Worm (Caenorhabditis elegans) whole organism, early embryonic: Measurements from ENCODE around the gene fbxa-206.
"Not testable (repeated sequence)": the region's sequence is repeated elsewhere in the genome, so short reads cannot be mapped to it uniquely, and the experiment has no call there.

Experiments used
- B0310.2 ChIP-seq: sonication (generic microtip); optimal IDR thresholded peaks from 2 replicates; lab custom pipeline; 2016; ENCODE audit warnings: mild to moderate bottlenecking, missing genetic modification characterization, missing compliant biosample characterization
- F13C5.2 ChIP-seq: sonication (generic microtip); optimal IDR thresholded peaks from 2 replicates; lab custom pipeline; 2017; ENCODE audit warnings: mild to moderate bottlenecking, missing genetic modification characterization, inconsistent platforms, missing compliant biosample characterization
- aly-1 ChIP-seq: sonication (generic microtip); optimal IDR thresholded peaks from 2 replicates; lab custom pipeline; 2016; ENCODE audit warnings: missing genetic modification characterization, missing compliant biosample characterization
- ama-1 ChIP-seq: fragments of 150-350 bp; optimal IDR thresholded peaks from 2 replicates; lab custom pipeline; 2014
- ceh-13 ChIP-seq: fragments of 200-800 bp; sonication (Bioruptor generic); optimal IDR thresholded peaks from 2 replicates; lab custom pipeline; 2018; ENCODE audit warnings: mild to moderate bottlenecking, missing genetic modification characterization, missing compliant biosample characterization
- ceh-36 ChIP-seq: sonication (generic microtip); optimal IDR thresholded peaks from 2 replicates; lab custom pipeline; 2016; ENCODE audit warnings: missing genetic modification characterization, inconsistent platforms, missing compliant biosample characterization
- ets-7 ChIP-seq: sonication (generic microtip); optimal IDR thresholded peaks from 2 replicates; lab custom pipeline; 2016; ENCODE audit warnings: missing genotype, missing genetic modification characterization, missing compliant biosample characterization
- flt-1 ChIP-seq: fragments of 200-800 bp; sonication (Bioruptor generic); IDR thresholded peaks from 2 replicates; pipeline ENCODE4 v1.3.6; 2022; ENCODE audit warnings: missing genetic modification characterization, missing compliant biosample characterization
- hmbx-1 ChIP-seq: sonication (generic microtip); optimal IDR thresholded peaks from 2 replicates; lab custom pipeline; 2016; ENCODE audit warnings: mild to moderate bottlenecking, missing genetic modification characterization, missing compliant biosample characterization
- hmg-4 ChIP-seq: fragments of 200-800 bp; sonication (Bioruptor generic); optimal IDR thresholded peaks from 2 replicates; lab custom pipeline; 2018; ENCODE audit warnings: mild to moderate bottlenecking, missing genetic modification characterization, missing compliant biosample characterization
- hnd-1 ChIP-seq: sonication (generic microtip); optimal IDR thresholded peaks from 2 replicates; lab custom pipeline; 2016; ENCODE audit warnings: missing genetic modification characterization, missing compliant biosample characterization
- pes-1 ChIP-seq: fragments of 200-800 bp; sonication (Bioruptor generic); IDR thresholded peaks from 2 replicates; pipeline ENCODE4 v1.3.6; 2022; ENCODE audit warnings: missing genetic modification reagents, missing genetic modification characterization, missing compliant biosample characterization
- scrt-1 ChIP-seq: fragments of 200-800 bp; sonication (Bioruptor generic); IDR thresholded peaks from 2 replicates; pipeline ENCODE4 v1.3.6; 2022; ENCODE audit warnings: missing genetic modification characterization, missing compliant biosample characterization
- sea-1 ChIP-seq: fragments of 200-800 bp; sonication (Bioruptor generic); conservative IDR thresholded peaks from 2 replicates; pipeline ENCODE4 v1.3.6; 2022; ENCODE audit warnings: missing genetic modification characterization, missing compliant biosample characterization
- tbx-11 ChIP-seq: fragments of 200-800 bp; sonication (Bioruptor generic); IDR thresholded peaks from 2 replicates; pipeline ENCODE4 v1.3.6; 2022; ENCODE audit warnings: missing genetic modification characterization, missing compliant biosample characterization
- tbx-37 ChIP-seq: fragments of 200-800 bp; sonication (Bioruptor generic); conservative IDR thresholded peaks from 2 replicates; pipeline ENCODE4 v1.3.6; 2022; ENCODE audit warnings: missing genetic modification reagents, missing genetic modification characterization, missing compliant biosample characterization
- tra-4 ChIP-seq: sonication (generic microtip); optimal IDR thresholded peaks from 2 replicates; lab custom pipeline; 2017; ENCODE audit warnings: missing genetic modification characterization, missing compliant biosample characterization

The fbxa-206 gene

ce11 chrV:16950036-16950435, 31.8 kb upstream of the fbxa-206 start:
- TF ChIP-seq flt-1 (no peak), ets-7 (no peak), aly-1 (tag; lab: Kevin White, UChicago) (no peak), ama-1 (lab: Kevin White, UChicago) (no peak), tra-4 (no peak), hmbx-1 (tag; lab: Kevin White, UChicago) (no peak)

ce11 chrV:16949609-16950008, 31.3 kb upstream of the fbxa-206 start, which contains the start of gene fbxa-111:
fbxa-111 (minus strand) TSS chrV:16949709.
- not testable (repeated sequence) for TF ChIP-seq ceh-36 (tag; lab: Kevin White, UChicago); tra-4; hmg-4

ce11 chrV:16948011-16948410, 29.7 kb upstream of the fbxa-206 start, which contains the start of gene fbxa-112:
fbxa-112 (minus strand) TSS chrV:16948111.
- TF ChIP-seq scrt-1 (GFP tag; lab: Robert Waterston, UW); ceh-13 (GFP tag; lab: Kevin White, UChicago); tbx-11 (GFP tag; lab: Robert Waterston, UW): not testable (repeated sequence)

- TF ChIP-seq aly-1 (tag; lab: Kevin White, UChicago); ceh-36 (tag; lab: Kevin White, UChicago); ets-7: not testable (repeated sequence)
These were observed 20.5 kb upstream of the fbxa-206 start, which contains the start of gene fbxa-148 for ce11 chrV:16938731-16939130. fbxa-148 (plus strand) TSS chrV:16939031.

DNA sequence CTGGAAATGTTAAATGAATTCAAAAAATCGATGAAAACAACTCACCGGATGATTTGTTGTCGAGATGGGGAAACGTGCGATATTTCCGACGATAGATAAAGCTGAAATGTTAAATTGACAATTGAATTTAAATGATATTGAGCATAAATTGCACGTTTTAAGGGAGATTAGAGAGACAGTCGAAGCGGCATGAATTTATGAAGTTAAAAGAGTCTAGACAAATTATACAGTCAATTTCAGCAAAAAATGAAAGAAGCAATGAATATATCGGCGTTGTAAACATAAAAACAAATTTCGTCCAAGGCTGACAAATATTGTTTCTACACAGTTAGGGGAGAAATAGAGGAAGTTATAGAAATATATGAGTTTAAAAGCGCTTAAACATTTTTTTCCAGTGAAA, 9.1 kb upstream of the fbxa-206 start, which contains the start of gene Y102A5C.36:
Y102A5C.36 (minus strand) TSS at position 101 of the 400 bp plus-strand sequence.
- no peak for TF ChIP-seq ceh-13 (GFP tag; lab: Kevin White, UChicago)

DNA sequence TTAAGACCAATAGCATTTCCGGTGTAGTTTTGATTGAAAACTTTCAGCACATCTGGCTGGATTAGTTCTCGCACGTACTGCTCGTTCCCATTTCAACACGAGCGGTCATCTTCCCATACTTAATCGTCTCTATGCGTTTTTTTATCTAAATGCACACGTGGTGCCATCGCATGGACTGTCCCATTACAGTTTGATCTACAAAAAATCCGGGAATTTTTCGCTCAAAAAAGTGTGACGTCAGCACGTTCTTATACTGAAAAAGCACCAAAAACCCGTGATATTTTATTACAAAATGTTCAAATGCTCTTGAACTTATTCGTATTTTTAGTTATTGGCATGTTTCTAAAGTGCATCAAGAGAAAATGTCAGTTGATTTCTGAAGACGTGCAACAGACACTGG, 3.7 kb upstream of the fbxa-206 start, which contains the start of gene Y102A5C.4:
Y102A5C.4 (plus strand) TSS at position 301 of the 400 bp plus-strand sequence.
- no peak for TF ChIP-seq F13C5.2 (tag; lab: Kevin White, UChicago)
- no peak for TF ChIP-seq tbx-37 (GFP tag; lab: Robert Waterston, UW)
- no peak for TF ChIP-seq ceh-13 (GFP tag; lab: Kevin White, UChicago)
- TF ChIP-seq scrt-1 (GFP tag; lab: Robert Waterston, UW): no peak
- TF ChIP-seq aly-1 (tag; lab: Kevin White, UChicago): no peak
- TF ChIP-seq ceh-36 (tag; lab: Kevin White, UChicago): no peak
- no peak for TF ChIP-seq ama-1 (lab: Kevin White, UChicago)
- TF ChIP-seq ets-7: no peak

DNA sequence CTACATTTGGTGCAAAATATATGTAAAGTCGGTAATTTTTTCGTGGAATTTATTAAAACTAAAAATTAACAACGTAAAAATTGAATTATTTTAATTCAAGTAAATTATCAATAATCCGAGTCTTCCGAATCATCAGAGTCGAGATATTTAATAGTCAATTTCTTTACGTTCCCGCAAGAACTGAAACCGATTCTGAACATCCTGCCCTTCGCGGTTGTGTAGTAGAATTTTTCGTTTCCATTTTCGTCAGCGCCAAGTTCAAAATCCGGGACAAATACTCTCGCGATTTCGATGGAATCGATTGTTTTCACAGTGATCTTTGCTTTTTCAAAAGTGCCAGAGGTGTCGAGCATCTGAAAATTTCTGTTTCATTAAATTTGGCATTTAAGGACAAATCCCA, 1.4 kb upstream of the fbxa-206 start:
- TF ChIP-seq sea-1 (GFP tag; lab: Robert Waterston, UW): no peak
- no peak for TF ChIP-seq ceh-36 (tag; lab: Kevin White, UChicago)
- TF ChIP-seq ceh-13 (GFP tag; lab: Kevin White, UChicago): no peak
- no peak for TF ChIP-seq flt-1
- no peak for TF ChIP-seq hmbx-1 (tag; lab: Kevin White, UChicago)
- no peak for TF ChIP-seq B0310.2 (tag; lab: Kevin White, UChicago)
- no peak for TF ChIP-seq hmg-4
- TF ChIP-seq pes-1 (GFP tag; lab: Robert Waterston, UW): no peak
- no peak for TF ChIP-seq hnd-1 (tag; lab: Kevin White, UChicago)
- TF ChIP-seq F13C5.2 (tag; lab: Kevin White, UChicago): no peak
- TF ChIP-seq tbx-37 (GFP tag; lab: Robert Waterston, UW): no peak
- no peak for TF ChIP-seq aly-1 (tag; lab: Kevin White, UChicago)
- TF ChIP-seq ets-7: no peak
- TF ChIP-seq ama-1 (lab: Kevin White, UChicago): no peak
- TF ChIP-seq tbx-11 (GFP tag; lab: Robert Waterston, UW): no peak
- no peak for TF ChIP-seq scrt-1 (GFP tag; lab: Robert Waterston, UW)
- no peak for TF ChIP-seq tra-4

DNA sequence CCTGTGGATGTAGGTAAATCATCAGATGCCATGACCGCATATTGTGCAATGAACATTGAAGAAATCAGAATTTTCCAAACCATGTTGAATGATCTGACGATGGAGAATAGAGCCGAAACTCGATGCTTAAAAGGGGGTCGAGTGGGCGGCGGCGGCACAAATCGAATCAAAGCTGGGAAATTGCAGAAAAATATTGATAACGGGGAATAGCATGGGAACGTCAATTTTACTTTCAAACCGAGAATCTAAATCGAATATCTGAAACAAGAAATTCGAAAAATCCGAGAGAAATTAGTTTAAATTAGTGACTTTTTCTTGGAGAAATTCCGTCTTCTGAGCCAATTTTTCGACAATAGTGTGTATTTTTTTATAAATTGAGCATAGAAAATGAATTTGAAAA, 2.2 kb downstream of the fbxa-206 start, which contains the start of gene F09C6.10:
F09C6.10 (minus strand) TSS at position 101 of the 400 bp plus-strand sequence.
- no peak for TF ChIP-seq pes-1 (GFP tag; lab: Robert Waterston, UW)
- TF ChIP-seq ama-1 (lab: Kevin White, UChicago): no peak
- TF ChIP-seq tbx-11 (GFP tag; lab: Robert Waterston, UW): no peak
- no peak for TF ChIP-seq ets-7
- TF ChIP-seq hmg-4: no peak
- TF ChIP-seq ceh-13 (GFP tag; lab: Kevin White, UChicago): no peak
- no peak for TF ChIP-seq B0310.2 (tag; lab: Kevin White, UChicago)
- no peak for TF ChIP-seq hnd-1 (tag; lab: Kevin White, UChicago)
- TF ChIP-seq flt-1: no peak
- no peak for TF ChIP-seq sea-1 (GFP tag; lab: Robert Waterston, UW)
- TF ChIP-seq F13C5.2 (tag; lab: Kevin White, UChicago): no peak
- TF ChIP-seq aly-1 (tag; lab: Kevin White, UChicago): no peak
- TF ChIP-seq ceh-36 (tag; lab: Kevin White, UChicago): no peak
- no peak for TF ChIP-seq scrt-1 (GFP tag; lab: Robert Waterston, UW)
- TF ChIP-seq tra-4: no peak
- TF ChIP-seq hmbx-1 (tag; lab: Kevin White, UChicago): no peak
- TF ChIP-seq tbx-37 (GFP tag; lab: Robert Waterston, UW): no peak
